Fruit fly (Drosophila melanogaster): ENCODE data around the gene mRpS34.

dm6 chr3L:16368199-16368598, 20.3 kb downstream of the mRpS34 start, which contains the start of gene CG4842:
- TF ChIP-seq Sin3A (optimal IDR thresholded peaks at IDR 0.05) (no peak), Myc (optimal IDR thresholded peaks at IDR 0.05) (no peak), h (optimal IDR thresholded peaks at IDR 0.05) (no peak), psq (optimal IDR thresholded peaks at IDR 0.05) (no peak)
